Fruit fly (Drosophila melanogaster): ENCODE data around the gene Vps60.

dm6 chr3L:17613292-17613734 is 8.1 kb downstream of the Vps60 start:
- TF ChIP-seq CTCF (optimal IDR thresholded peaks at IDR 0.05) (no peak), CG8478 (optimal IDR thresholded peaks at IDR 0.05) (no peak)

Measured in S2 (cell line).